Worm (Caenorhabditis elegans) whole organism, L2 larva: Measurements from ENCODE around the gene T14B4.8.

ENCODE experiments used
- C34F6.9 ChIP-seq: fragments of 150-350 bp; optimal IDR thresholded peaks from 2 replicates; lab custom pipeline; 2014; ENCODE audit warnings: missing biosample characterization, missing genetic modification characterization
- F13H6.1 ChIP-seq: sonication (generic microtip); optimal IDR thresholded peaks from 2 replicates; lab custom pipeline; 2016; ENCODE audit warnings: missing genetic modification characterization, missing compliant biosample characterization
- ZK546.5 ChIP-seq: sonication (generic microtip); optimal IDR thresholded peaks from 2 replicates; lab custom pipeline; 2017; ENCODE audit warnings: missing biosample characterization, missing genetic modification characterization
- alr-1 ChIP-seq: fragments of 150-350 bp; optimal IDR thresholded peaks from 2 replicates; lab custom pipeline; 2014; ENCODE audit warnings: missing biosample characterization, missing genetic modification characterization
- aly-2 ChIP-seq: fragments of 150-350 bp; optimal IDR thresholded peaks from 2 replicates; lab custom pipeline; 2014; ENCODE audit warnings: missing biosample characterization, missing genetic modification characterization
- ama-1 ChIP-seq: fragments of 150-350 bp; optimal IDR thresholded peaks from 2 replicates; lab custom pipeline; 2018; ENCODE audit warnings: inconsistent platforms
- blmp-1 ChIP-seq: sonication (generic microtip); optimal IDR thresholded peaks from 2 replicates; lab custom pipeline; 2017; ENCODE audit warnings: missing genetic modification characterization, mild to moderate bottlenecking, missing compliant biosample characterization, antibody characterized with exemption, moderate library complexity; ENCODE audit not compliant: insufficient read depth
- ceh-82 ChIP-seq: fragments of 150-350 bp; optimal IDR thresholded peaks from 2 replicates; lab custom pipeline; 2014; ENCODE audit warnings: missing biosample characterization, missing genetic modification characterization
- crh-2 ChIP-seq: sonication (generic microtip); optimal IDR thresholded peaks from 2 replicates; lab custom pipeline; 2017; ENCODE audit warnings: missing biosample characterization, missing genetic modification characterization
- dmd-4 ChIP-seq: sonication (generic microtip); optimal IDR thresholded peaks from 2 replicates; lab custom pipeline; 2017; ENCODE audit warnings: missing biosample characterization, missing genetic modification characterization
- egl-27 ChIP-seq: sonication (generic microtip); optimal IDR thresholded peaks from 3 replicates; lab custom pipeline; 2017; ENCODE audit warnings: missing biosample characterization, missing genetic modification reagents, missing genetic modification characterization
- elt-1 ChIP-seq: fragments of 150-350 bp; optimal IDR thresholded peaks from 2 replicates; lab custom pipeline; 2014; ENCODE audit warnings: missing biosample characterization, missing genetic modification characterization
- fos-1 ChIP-seq: fragments of 150-350 bp; optimal IDR thresholded peaks from 2 replicates; lab custom pipeline; 2014; ENCODE audit warnings: missing biosample characterization, missing genetic modification characterization
- gmeb-1 ChIP-seq: fragments of 150-350 bp; optimal IDR thresholded peaks from 2 replicates; lab custom pipeline; 2014; ENCODE audit warnings: missing biosample characterization, missing genetic modification characterization
- lin-11 ChIP-seq: fragments of 150-350 bp; sonication (generic microtip); optimal IDR thresholded peaks from 2 replicates; lab custom pipeline; 2014; ENCODE audit warnings: missing biosample characterization, missing genetic modification characterization, inconsistent platforms, mixed read lengths
- lsy-2 ChIP-seq, 2 experiments: fragments of 150-350 bp in 1 of 2; sonication (generic microtip) in 1 of 2; optimal IDR thresholded peaks; 2 replicates each; lab custom pipeline; 2014 to 2017; ENCODE audit warnings: missing biosample characterization in 2 of 2, missing genetic modification characterization in 2 of 2
- mab-5 ChIP-seq: fragments of 150-350 bp; optimal IDR thresholded peaks from 2 replicates; lab custom pipeline; 2014; ENCODE audit warnings: missing biosample characterization, missing genetic modification characterization
- mdl-1 ChIP-seq, 2 experiments: fragments of 150-350 bp in 1 of 2; sonication (generic microtip) in 1 of 2; optimal IDR thresholded peaks; 2 replicates each; lab custom pipeline; 2017; ENCODE audit warnings: missing biosample characterization in 2 of 2, missing genetic modification characterization in 2 of 2
- nhr-11 ChIP-seq: fragments of 150-350 bp; optimal IDR thresholded peaks from 2 replicates; lab custom pipeline; 2014; ENCODE audit warnings: missing biosample characterization, missing genetic modification characterization
- nhr-129 ChIP-seq: fragments of 150-350 bp; optimal IDR thresholded peaks from 2 replicates; lab custom pipeline; 2014; ENCODE audit warnings: missing biosample characterization, missing genetic modification characterization
- nhr-21 ChIP-seq: fragments of 150-350 bp; optimal IDR thresholded peaks from 2 replicates; lab custom pipeline; 2014; ENCODE audit warnings: missing biosample characterization, missing genetic modification characterization
- nhr-23 ChIP-seq: fragments of 150-350 bp; optimal IDR thresholded peaks from 2 replicates; lab custom pipeline; 2014; ENCODE audit warnings: missing biosample characterization, missing genetic modification reagents, missing genetic modification characterization
- nhr-237 ChIP-seq: fragments of 150-350 bp; optimal IDR thresholded peaks from 2 replicates; lab custom pipeline; 2014; ENCODE audit warnings: missing biosample characterization, missing genetic modification characterization
- nhr-6 ChIP-seq: fragments of 150-350 bp; optimal IDR thresholded peaks from 2 replicates; lab custom pipeline; 2014; ENCODE audit warnings: missing biosample characterization, missing genetic modification characterization
- peb-1 ChIP-seq: fragments of 150-350 bp; optimal IDR thresholded peaks from 2 replicates; lab custom pipeline; 2014; ENCODE audit warnings: missing biosample characterization, missing genetic modification characterization
- sem-4 ChIP-seq: fragments of 150-350 bp; optimal IDR thresholded peaks from 2 replicates; lab custom pipeline; 2014; ENCODE audit warnings: missing biosample characterization, missing genetic modification reagents, missing genetic modification characterization
- skn-1 ChIP-seq: sonication (generic microtip); optimal IDR thresholded peaks from 2 replicates; lab custom pipeline; 2017; ENCODE audit warnings: missing biosample characterization, missing genetic modification characterization
- sma-3 ChIP-seq: sonication (generic microtip); optimal IDR thresholded peaks from 2 replicates; lab custom pipeline; 2016; ENCODE audit warnings: missing genetic modification reagents, missing genetic modification characterization, missing compliant biosample characterization
- sma-9 ChIP-seq, 2 experiments: fragments of 150-350 bp in 1 of 2; sonication (generic microtip) in 1 of 2; optimal IDR thresholded peaks; 2 replicates each; lab custom pipeline; 2014 to 2016; ENCODE audit warnings: missing genetic modification characterization in 2 of 2, mild to moderate bottlenecking in 1 of 2, missing biosample characterization in 1 of 2, missing compliant biosample characterization in 1 of 2, missing genetic modification reagents in 1 of 2, moderate library complexity in 1 of 2
- snpc-4 ChIP-seq: fragments of 150-350 bp; optimal IDR thresholded peaks from 2 replicates; lab custom pipeline; 2014; ENCODE audit warnings: missing biosample characterization, missing genetic modification characterization
- unc-39 ChIP-seq: fragments of 150-350 bp; optimal IDR thresholded peaks from 2 replicates; lab custom pipeline; 2014; ENCODE audit warnings: missing biosample characterization, missing genetic modification characterization
- unc-55 ChIP-seq: fragments of 150-350 bp; sonication (generic microtip); optimal IDR thresholded peaks from 3 replicates; lab custom pipeline; 2014; ENCODE audit warnings: missing biosample characterization, missing genetic modification reagents, missing genetic modification characterization
- zag-1 ChIP-seq: fragments of 150-350 bp; optimal IDR thresholded peaks from 2 replicates; lab custom pipeline; 2014; ENCODE audit warnings: missing biosample characterization, missing genetic modification characterization
- ztf-1 ChIP-seq: fragments of 200-800 bp; sonication (Bioruptor generic); conservative IDR thresholded peaks from 2 replicates; pipeline ENCODE4 v1.3.6; 2022; ENCODE audit warnings: missing genetic modification characterization, missing compliant biosample characterization
- ztf-11 ChIP-seq: sonication (generic microtip); optimal IDR thresholded peaks from 2 replicates; lab custom pipeline; 2017; ENCODE audit warnings: missing biosample characterization, missing genetic modification characterization

T14B4.8 gene

DNA sequence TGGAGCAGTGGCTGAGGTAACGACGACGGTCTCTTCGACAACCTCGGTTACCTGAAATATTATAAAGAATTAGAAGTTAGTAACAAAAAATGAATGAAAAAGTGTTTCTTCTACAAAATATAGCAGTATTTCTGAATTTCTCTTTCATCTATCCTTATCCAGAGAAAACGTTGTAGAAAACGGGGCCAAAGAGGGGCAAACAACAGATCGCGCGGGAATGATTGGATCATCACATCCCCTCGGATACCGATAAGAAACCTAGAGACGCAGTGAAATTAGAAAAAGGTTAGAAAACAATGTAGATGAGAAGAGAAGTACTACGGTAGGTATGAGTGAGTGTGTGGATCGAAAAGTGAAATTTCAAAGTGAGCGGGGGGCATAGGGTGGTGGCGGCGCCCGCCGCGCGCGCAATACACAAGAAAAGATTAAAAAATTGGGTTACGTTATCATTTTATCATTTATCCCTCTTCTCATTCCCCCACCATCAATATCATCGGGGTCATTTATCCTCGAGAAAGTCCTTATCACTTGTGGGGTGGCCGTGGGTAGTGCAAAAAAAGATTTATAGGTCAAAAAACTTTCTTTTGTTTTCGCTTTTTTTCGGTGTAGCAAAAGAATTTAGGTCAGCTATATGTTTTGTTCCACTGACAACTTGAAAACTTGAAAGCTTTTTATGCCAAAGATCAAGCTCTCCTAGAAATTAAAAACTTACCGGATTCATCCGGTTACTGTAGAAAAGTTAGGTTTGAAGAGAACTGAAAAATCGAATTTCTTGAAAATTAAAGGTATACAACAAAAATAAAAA lies 16.8 kb downstream of the T14B4.8 start, which contains the start of the genes dpy-10 and T14B4.19:
dpy-10 (minus strand) TSS at position 51 of the 805 bp plus-strand sequence.
T14B4.19 (minus strand) TSS at position 755 of the 805 bp plus-strand sequence.
- TF ChIP-seq sma-9 (GFP tag; optimal IDR thresholded peaks at IDR 0.05; lab: Kevin White, UChicago) (peak; percentile 84), sma-9 (tag; optimal IDR thresholded peaks at IDR 0.05; lab: Kevin White, UChicago) (no peak), blmp-1 (tag; lab: Kevin White, UChicago) (peak; percentile 92), F13H6.1 (tag; lab: Kevin White, UChicago) (no peak), fos-1 (tag; lab: Kevin White, UChicago) (peak; percentile 33), egl-27 (peak; percentile 9), ceh-82 (tag; lab: Kevin White, UChicago) (no peak), sma-3 (GFP tag; lab: Kevin White, UChicago) (peak; percentile 51), lsy-2 (tag; optimal IDR thresholded peaks at IDR 0.05; lab: Kevin White, UChicago) (peak in 1 of 2 experiments; percentile 63), elt-1 (tag; lab: Kevin White, UChicago) (peak; percentile 42), sem-4 (peak; percentile 16), nhr-21 (tag; lab: Kevin White, UChicago) (peak; percentile 92), skn-1 (tag; lab: Kevin White, UChicago) (no peak)

DNA sequence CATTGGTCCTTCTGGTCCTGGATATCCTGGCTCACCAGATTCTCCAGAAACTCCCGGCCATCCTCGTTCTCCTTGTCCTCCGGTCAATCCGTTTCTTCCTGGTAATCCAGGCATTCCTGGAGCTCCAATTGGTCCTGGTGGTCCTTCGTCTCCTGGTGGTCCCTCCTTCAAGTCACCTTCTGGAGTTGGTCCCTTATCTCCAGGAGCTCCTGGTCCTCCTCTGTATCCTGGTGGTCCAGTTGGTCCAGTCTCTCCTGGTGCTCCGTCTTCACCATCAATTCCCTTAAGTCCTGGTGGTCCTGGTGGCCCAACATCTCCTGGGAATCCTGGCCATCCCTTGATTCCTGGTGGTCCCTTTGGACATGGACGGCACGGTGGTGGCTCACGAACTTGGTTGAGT lies 18.6 kb downstream of the T14B4.8 start:
- TF ChIP-seq nhr-11 (tag; lab: Kevin White, UChicago) (no peak), aly-2 (tag; lab: Kevin White, UChicago) (no peak), unc-39 (tag; lab: Kevin White, UChicago) (no peak), peb-1 (no peak), sem-4 (no peak)

DNA sequence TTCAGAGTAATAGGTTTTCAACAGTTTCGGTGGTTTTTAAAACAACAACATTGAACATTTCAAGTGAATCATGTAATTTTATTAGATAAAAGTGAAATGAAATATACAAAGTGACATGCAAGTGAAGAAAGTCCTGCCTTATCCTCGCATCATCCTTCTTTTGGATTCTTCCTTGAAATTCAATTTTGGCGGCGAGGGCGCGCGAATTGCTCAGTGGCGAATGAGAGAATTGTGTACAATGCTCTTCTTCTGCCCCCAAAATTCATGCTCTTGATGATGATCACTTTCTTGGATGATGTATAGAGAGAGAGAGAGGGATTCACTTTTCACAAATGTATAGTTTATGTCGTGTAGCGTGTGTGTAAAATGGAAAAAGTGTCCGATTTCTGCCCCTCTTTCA lies 19.5 kb downstream of the T14B4.8 start:
- TF ChIP-seq nhr-21 (tag; lab: Kevin White, UChicago) (peak; percentile 20), lsy-2 (tag; optimal IDR thresholded peaks at IDR 0.05; lab: Kevin White, UChicago) (no peak), nhr-6 (tag; lab: Kevin White, UChicago) (no peak)

DNA sequence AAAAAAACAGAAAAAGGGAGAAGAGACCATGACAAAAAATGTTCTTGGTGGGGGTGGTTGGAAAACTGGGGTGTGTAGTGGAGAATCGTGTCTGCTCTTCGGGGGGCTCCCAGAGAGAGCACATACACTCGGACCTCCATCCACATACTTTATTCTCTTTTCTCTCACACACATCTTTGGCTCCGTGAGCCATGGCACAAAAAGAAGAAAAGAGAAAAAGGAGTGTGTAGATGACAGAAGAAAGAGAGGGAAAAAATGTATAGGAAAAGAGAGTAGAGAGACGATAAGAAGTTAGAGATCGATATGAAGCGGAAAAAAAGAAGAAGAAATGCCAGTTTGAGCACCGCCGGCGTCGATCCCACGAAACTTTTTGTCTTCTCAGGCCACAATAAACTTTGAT lies 20.2 kb downstream of the T14B4.8 start:
- TF ChIP-seq ZK546.5: no peak
- peak; percentile 72 for TF ChIP-seq unc-55
- peak; percentile 21 for TF ChIP-seq lin-11
- TF ChIP-seq nhr-23: no peak
- TF ChIP-seq lsy-2 (tag; optimal IDR thresholded peaks at IDR 0.05; lab: Kevin White, UChicago): peak; percentile 24 to 54
- no peak for TF ChIP-seq dmd-4 (tag; lab: Kevin White, UChicago)
- peak; percentile 79 for TF ChIP-seq zag-1 (tag; lab: Kevin White, UChicago)
- peak; percentile 60 for TF ChIP-seq mab-5 (tag; lab: Kevin White, UChicago)
- TF ChIP-seq snpc-4: peak; percentile 7
- no peak for TF ChIP-seq skn-1 (tag; lab: Kevin White, UChicago)
- peak; percentile 81 for TF ChIP-seq C34F6.9 (tag; lab: Kevin White, UChicago)
- TF ChIP-seq nhr-237 (tag; lab: Kevin White, UChicago): no peak
- TF ChIP-seq nhr-129 (tag; lab: Kevin White, UChicago): peak; percentile 76
- no peak for TF ChIP-seq ztf-1
- no peak for TF ChIP-seq gmeb-1
- no peak for TF ChIP-seq alr-1 (tag; lab: Kevin White, UChicago)
- TF ChIP-seq sma-9 (GFP tag; optimal IDR thresholded peaks at IDR 0.05; lab: Kevin White, UChicago): peak; percentile 57
- TF ChIP-seq sma-9 (tag; optimal IDR thresholded peaks at IDR 0.05; lab: Kevin White, UChicago): no peak
- TF ChIP-seq F13H6.1 (tag; lab: Kevin White, UChicago): peak; percentile 76
- peak; percentile 39 for TF ChIP-seq crh-2 (tag; lab: Kevin White, UChicago)
- no peak for TF ChIP-seq nhr-21 (tag; lab: Kevin White, UChicago)
- no peak for TF ChIP-seq mdl-1 (tag; optimal IDR thresholded peaks at IDR 0.05; lab: Kevin White, UChicago)
- no peak for TF ChIP-seq ama-1 (lab: Kevin White, UChicago)
- TF ChIP-seq ztf-11 (tag; lab: Kevin White, UChicago): no peak
